Worm (Caenorhabditis elegans) whole organism, L1 larva: ENCODE results near the gene npr-39.

Experiments used
- ama-1 ChIP-seq: fragments of 150-350 bp; optimal IDR thresholded peaks from 2 replicates; lab custom pipeline; 2014
- hlh-4 ChIP-seq: sonication (generic microtip); optimal IDR thresholded peaks from 2 replicates; lab custom pipeline; 2016; ENCODE audit warnings: mild to moderate bottlenecking, missing genetic modification characterization, missing compliant biosample characterization
- jun-1 ChIP-seq: fragments of 150-350 bp; optimal IDR thresholded peaks from 2 replicates; lab custom pipeline; 2014; ENCODE audit warnings: missing biosample characterization, missing genetic modification reagents, missing genetic modification characterization
- lsy-2 ChIP-seq, 2 experiments: fragments of 150-350 bp; optimal IDR thresholded peaks; 2 replicates each; lab custom pipeline; 2014; ENCODE audit warnings: missing biosample characterization in 2 of 2, missing genetic modification characterization in 2 of 2
- mdl-1 ChIP-seq, 2 experiments: fragments of 150-350 bp; optimal IDR thresholded peaks; 2 replicates each; lab custom pipeline; 2014 to 2017; ENCODE audit warnings: missing biosample characterization in 2 of 2, missing genetic modification characterization in 2 of 2, inconsistent platforms in 1 of 2
- mef-2 ChIP-seq: fragments of 150-350 bp; optimal IDR thresholded peaks from 2 replicates; lab custom pipeline; 2014; ENCODE audit warnings: missing biosample characterization, missing genetic modification characterization
- nhr-77 ChIP-seq: fragments of 150-350 bp; optimal IDR thresholded peaks from 2 replicates; lab custom pipeline; 2014; ENCODE audit warnings: missing biosample characterization, missing genetic modification characterization
- skn-1 ChIP-seq: fragments of 150-350 bp; optimal IDR thresholded peaks from 2 replicates; lab custom pipeline; 2014; ENCODE audit warnings: missing biosample characterization, missing genetic modification characterization
- snpc-4 ChIP-seq: fragments of 150-350 bp; optimal IDR thresholded peaks from 2 replicates; lab custom pipeline; 2014; ENCODE audit warnings: missing biosample characterization, missing genetic modification characterization
- sox-4 ChIP-seq: sonication (generic microtip); optimal IDR thresholded peaks from 2 replicates; lab custom pipeline; 2016; ENCODE audit warnings: missing genetic modification characterization, missing compliant biosample characterization
- unc-30 ChIP-seq: sonication (generic microtip); optimal IDR thresholded peaks from 2 replicates; lab custom pipeline; 2017; ENCODE audit warnings: missing biosample characterization, missing genetic modification characterization
- zag-1 ChIP-seq: fragments of 150-350 bp; optimal IDR thresholded peaks from 2 replicates; lab custom pipeline; 2014; ENCODE audit warnings: missing biosample characterization, missing genetic modification characterization

DNA sequence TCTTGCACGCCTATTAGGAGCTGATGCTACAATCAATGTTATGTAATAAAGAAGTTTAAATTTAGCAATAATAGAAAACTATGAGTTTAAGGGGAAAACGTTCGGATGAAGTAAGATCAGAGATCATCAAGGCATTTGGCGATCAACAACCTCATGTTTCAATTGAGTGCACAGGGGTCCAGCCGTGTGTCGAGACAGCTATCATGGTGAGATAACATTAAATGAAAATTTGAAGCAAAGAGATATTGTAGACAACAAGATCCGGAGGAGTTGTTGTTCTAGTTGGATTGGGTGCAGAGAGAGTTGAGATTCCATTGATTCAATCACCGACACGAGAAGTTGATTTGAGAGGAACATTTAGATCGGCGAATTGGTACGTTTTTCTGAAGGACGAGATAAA is 19.3 kb downstream of the npr-39 start:
- TF ChIP-seq unc-30 (tag; lab: Kevin White, UChicago) (no peak), skn-1 (no peak), mdl-1 (tag; optimal IDR thresholded peaks at IDR 0.05; lab: Kevin White, UChicago) (no peak), hlh-4 (no peak), jun-1 (no peak), sox-4 (tag; lab: Kevin White, UChicago) (no peak), snpc-4 (tag; lab: Kevin White, UChicago) (no peak), zag-1 (tag; lab: Kevin White, UChicago) (no peak), nhr-77 (tag; lab: Kevin White, UChicago) (no peak), ama-1 (lab: Kevin White, UChicago) (no peak), lsy-2 (tag; optimal IDR thresholded peaks at IDR 0.05; lab: Kevin White, UChicago) (no peak), mef-2 (tag; lab: Kevin White, UChicago) (no peak)
